Fruit fly (Drosophila melanogaster) whole organism, wandering third instar larva: ENCODE data around the gene spen.

Source experiments
- Abd-B ChIP-seq: fragments of >200 bp; optimal IDR thresholded peaks from 2 replicates; lab custom pipeline; 2017; ENCODE audit warnings: missing biosample characterization, missing genetic modification characterization
- CG32264 ChIP-seq: fragments of 200-800 bp; sonication (Bioruptor generic); optimal IDR thresholded peaks from 2 replicates; lab custom pipeline; 2016; ENCODE audit warnings: missing biosample characterization, missing genetic modification characterization
- CG9705 ChIP-seq: fragments of 200-800 bp; sonication (Bioruptor generic); optimal IDR thresholded peaks from 2 replicates; lab custom pipeline; 2018; ENCODE audit warnings: missing biosample characterization, mild to moderate bottlenecking, missing genetic modification characterization
- CrebA ChIP-seq: fragments of 200-800 bp; sonication (Bioruptor generic); optimal IDR thresholded peaks from 2 replicates; lab custom pipeline; 2016; ENCODE audit warnings: missing biosample characterization, mild to moderate bottlenecking, missing genetic modification characterization, borderline replicate concordance
- Dfd ChIP-seq: fragments of >200 bp; optimal IDR thresholded peaks from 2 replicates; lab custom pipeline; 2017; ENCODE audit warnings: missing biosample characterization, missing genetic modification characterization
- Dif ChIP-seq: fragments of 200-275, 200-300 bp; sonication (Bioruptor generic); optimal IDR thresholded peaks from 2 replicates; lab custom pipeline; 2018; ENCODE audit warnings: missing biosample characterization, missing genetic modification characterization; ENCODE audit not compliant: partially characterized antibody
- GATAd ChIP-seq: sonication (Bioruptor generic); optimal IDR thresholded peaks from 2 replicates; lab custom pipeline; 2016; ENCODE audit warnings: missing biosample characterization, missing genetic modification characterization
- HLH106 ChIP-seq: fragments of 200-800 bp; optimal IDR thresholded peaks from 3 replicates; lab custom pipeline; 2019; ENCODE audit warnings: missing biosample characterization, mild to moderate bottlenecking, missing genetic modification characterization, moderate library complexity
- Hnf4 ChIP-seq: fragments of 200-800 bp; sonication (Bioruptor generic); optimal IDR thresholded peaks from 2 replicates; lab custom pipeline; 2016; ENCODE audit warnings: missing biosample characterization, mild to moderate bottlenecking, missing genetic modification characterization
- Hr78 ChIP-seq: fragments of >200 bp; optimal IDR thresholded peaks from 2 replicates; lab custom pipeline; 2017; ENCODE audit warnings: missing biosample characterization, missing genetic modification characterization
- Hr83 ChIP-seq: fragments of 200-300 bp; sonication (Bioruptor generic); optimal IDR thresholded peaks from 2 replicates; lab custom pipeline; 2016; ENCODE audit warnings: missing biosample characterization, mild to moderate bottlenecking, missing genetic modification characterization, moderate library complexity; ENCODE audit not compliant: poor library complexity, severe bottlenecking
- Jra ChIP-seq: sonication (Bioruptor generic); optimal IDR thresholded peaks from 2 replicates; lab custom pipeline; 2016; ENCODE audit warnings: missing biosample characterization, missing genetic modification characterization
- Mio ChIP-seq: sonication (Bioruptor generic); optimal IDR thresholded peaks from 2 replicates; lab custom pipeline; 2016; ENCODE audit warnings: missing biosample characterization, missing genetic modification characterization
- Myc ChIP-seq: fragments of >200 bp; optimal IDR thresholded peaks from 2 replicates; lab custom pipeline; 2017
- N ChIP-seq: fragments of >200 bp; optimal IDR thresholded peaks from 2 replicates; lab custom pipeline; 2018; ENCODE audit warnings: missing biosample characterization, missing external identifiers, missing genetic modification characterization
- OdsH ChIP-seq: fragments of 200-800 bp; sonication (Bioruptor generic); optimal IDR thresholded peaks from 2 replicates; lab custom pipeline; 2016; ENCODE audit warnings: missing biosample characterization, mild to moderate bottlenecking, missing genetic modification characterization
- Rel ChIP-seq, 2 experiments: fragments of 200-800 bp; sonication (Bioruptor generic) in 1 of 2; optimal IDR thresholded peaks; 2 replicates in 1 of 2; 3 replicates in 1 of 2; lab custom pipeline; 2016 to 2019; ENCODE audit warnings: mild to moderate bottlenecking in 2 of 2, missing biosample characterization in 2 of 2, missing genetic modification characterization in 2 of 2, moderate library complexity in 1 of 2
- Sp1 ChIP-seq: fragments of 200-800 bp; sonication (Bioruptor generic); optimal IDR thresholded peaks from 3 replicates; lab custom pipeline; 2019; ENCODE audit warnings: missing biosample characterization, mild to moderate bottlenecking, missing genetic modification characterization, moderate library complexity
- Vsx2 ChIP-seq: fragments of 200-300, 225-300 bp; sonication (Bioruptor generic); optimal IDR thresholded peaks from 2 replicates; lab custom pipeline; 2018; ENCODE audit warnings: missing biosample characterization, missing genetic modification characterization; ENCODE audit not compliant: partially characterized antibody
- br ChIP-seq: fragments of 200-800 bp; sonication (Bioruptor generic); optimal IDR thresholded peaks from 2 replicates; lab custom pipeline; 2016; ENCODE audit warnings: missing biosample characterization, missing genetic modification characterization
- dl ChIP-seq, 2 experiments: fragments of 175-275, 200-275 bp in 1 of 2; fragments of 200-275 bp in 1 of 2; sonication (Bioruptor generic); optimal IDR thresholded peaks; lab custom pipeline; 2018; ENCODE audit warnings: mild to moderate bottlenecking in 2 of 2, missing biosample characterization in 2 of 2, missing genetic modification characterization in 2 of 2, moderate library complexity in 2 of 2; ENCODE audit not compliant: partially characterized antibody in 2 of 2, insufficient read depth in 1 of 2
- dmrt93B ChIP-seq: fragments of 200-800 bp; sonication (Bioruptor generic); optimal IDR thresholded peaks from 2 replicates; lab custom pipeline; 2018; ENCODE audit warnings: missing biosample characterization, mild to moderate bottlenecking, missing genetic modification characterization
- dsf ChIP-seq: sonication (Bioruptor generic); optimal IDR thresholded peaks from 2 replicates; lab custom pipeline; 2016; ENCODE audit warnings: missing biosample characterization, missing genetic modification characterization, borderline replicate concordance
- ey ChIP-seq: fragments of 200-800 bp; sonication (Bioruptor generic); optimal IDR thresholded peaks from 2 replicates; lab custom pipeline; 2016; ENCODE audit warnings: missing biosample characterization, missing genetic modification characterization
- fru ChIP-seq: fragments of 200-800 bp; sonication (Bioruptor generic); optimal IDR thresholded peaks from 3 replicates; lab custom pipeline; 2016; ENCODE audit warnings: missing biosample characterization, mild to moderate bottlenecking, missing genetic modification characterization
- h ChIP-seq: fragments of 200-800 bp; sonication (Bioruptor generic); optimal IDR thresholded peaks from 3 replicates; lab custom pipeline; 2016; ENCODE audit warnings: missing biosample characterization, mild to moderate bottlenecking, missing genetic modification characterization
- jim ChIP-seq: fragments of 175-275, 200-325 bp; sonication (Bioruptor generic); optimal IDR thresholded peaks from 2 replicates; lab custom pipeline; 2016; ENCODE audit warnings: missing biosample characterization, mild to moderate bottlenecking, missing genetic modification characterization
- lola ChIP-seq: fragments of >200 bp; optimal IDR thresholded peaks from 2 replicates; lab custom pipeline; 2017; ENCODE audit warnings: missing biosample characterization, missing genetic modification characterization
- pan ChIP-seq: fragments of >200 bp; optimal IDR thresholded peaks from 2 replicates; lab custom pipeline; 2017
- psq ChIP-seq: fragments of 200-800 bp; sonication (Bioruptor generic); optimal IDR thresholded peaks from 3 replicates; lab custom pipeline; 2017; ENCODE audit warnings: missing biosample characterization, mild to moderate bottlenecking, missing genetic modification characterization, moderate library complexity
- rgr ChIP-seq: fragments of 200-800 bp; sonication (Bioruptor generic); optimal IDR thresholded peaks from 3 replicates; lab custom pipeline; 2016; ENCODE audit warnings: missing biosample characterization, mild to moderate bottlenecking, missing genetic modification characterization
- sage ChIP-seq: fragments of 200-800 bp; sonication (Bioruptor generic); optimal IDR thresholded peaks from 2 replicates; lab custom pipeline; 2016; ENCODE audit warnings: missing biosample characterization, mild to moderate bottlenecking, missing genetic modification characterization
- sv ChIP-seq: fragments of 200-800 bp; sonication (Bioruptor generic); optimal IDR thresholded peaks from 3 replicates; lab custom pipeline; 2016; ENCODE audit warnings: missing biosample characterization, missing genetic modification characterization
- tai ChIP-seq: sonication (Bioruptor generic); optimal IDR thresholded peaks from 2 replicates; lab custom pipeline; 2016; ENCODE audit warnings: missing biosample characterization, missing genetic modification characterization
- woc ChIP-seq: sonication (Bioruptor generic); optimal IDR thresholded peaks from 2 replicates; lab custom pipeline; 2016; ENCODE audit warnings: missing biosample characterization, mild to moderate bottlenecking, missing genetic modification characterization

The spen gene

DNA sequence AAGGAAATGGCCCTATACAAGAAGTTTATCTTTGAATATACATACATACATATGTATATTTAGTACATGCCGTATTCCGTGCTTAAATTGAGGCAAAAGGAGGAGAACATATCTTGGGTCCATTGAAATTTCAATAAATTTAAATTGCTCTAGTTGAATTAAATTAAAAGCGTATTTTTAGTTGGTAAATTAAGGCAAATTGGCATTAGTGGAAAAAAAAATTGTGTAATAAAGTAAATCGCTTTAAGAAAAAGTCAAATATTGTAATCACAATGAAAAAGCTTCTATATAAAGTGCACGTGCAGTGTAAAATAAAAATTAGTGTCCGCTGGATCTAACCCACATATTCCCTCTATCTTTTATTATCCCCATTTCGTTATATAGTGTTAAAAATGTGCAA is 3.4 kb downstream of the spen start:
- TF ChIP-seq psq (GFP tag; lab: Kevin White, UChicago) (no peak), h (GFP tag; lab: Kevin White, UChicago) (no peak), OdsH (GFP tag; lab: Kevin White, UChicago) (no peak), Mio (GFP tag; lab: Kevin White, UChicago) (no peak), sage (GFP tag; lab: Kevin White, UChicago) (peak; percentile 42), br (GFP tag; lab: Kevin White, UChicago) (no peak), Rel (GFP tag; optimal IDR thresholded peaks at IDR 0.05; lab: Kevin White, UChicago) (no peak), Rel (tag; optimal IDR thresholded peaks at IDR 0.05; lab: Kevin White, UChicago) (no peak)
- TF ChIP-seq, all 38 proteins: peak for 1

DNA sequence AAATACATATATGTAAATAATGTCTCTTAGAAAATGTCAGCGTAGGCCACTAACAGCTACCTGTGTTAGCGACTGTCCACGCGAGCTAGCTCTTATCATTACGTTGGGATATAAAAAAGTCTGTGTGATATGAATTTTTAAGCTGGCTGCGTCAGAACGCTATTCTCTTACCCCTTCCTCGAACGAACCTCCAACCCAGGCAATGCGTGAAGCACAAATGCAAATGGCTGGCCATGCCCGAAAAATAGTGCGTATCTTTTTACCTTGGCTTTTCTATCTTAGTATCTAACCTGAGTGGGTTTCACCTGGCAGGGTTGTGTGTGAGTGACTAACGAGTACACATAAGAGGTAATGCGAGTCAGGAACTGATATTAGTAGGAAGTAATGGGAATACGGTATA is 4.4 kb downstream of the spen start:
- TF ChIP-seq HLH106 (no peak), GATAd (GFP tag; lab: Kevin White, UChicago) (no peak), psq (GFP tag; lab: Kevin White, UChicago) (no peak), N (no peak), Hr78 (no peak), dl (GFP tag; optimal IDR thresholded peaks at IDR 0.05; lab: Kevin White, UChicago; ENCODE audit: insufficient read depth in 1 of 2, partially characterized antibody in 2 of 2) (no peak), Vsx2 (no peak), CG9705 (GFP tag; lab: Kevin White, UChicago) (no peak), ey (GFP tag; lab: Kevin White, UChicago) (no peak), Abd-B (GFP tag; lab: Kevin White, UChicago) (no peak), CrebA (GFP tag; lab: Kevin White, UChicago) (no peak), sage (GFP tag; lab: Kevin White, UChicago) (no peak), Mio (GFP tag; lab: Kevin White, UChicago) (no peak), jim (GFP tag; lab: Kevin White, UChicago) (no peak), br (GFP tag; lab: Kevin White, UChicago) (no peak), Dfd (no peak), CG32264 (GFP tag; lab: Kevin White, UChicago) (no peak)
- TF ChIP-seq, all 38 proteins: peak for 0

DNA sequence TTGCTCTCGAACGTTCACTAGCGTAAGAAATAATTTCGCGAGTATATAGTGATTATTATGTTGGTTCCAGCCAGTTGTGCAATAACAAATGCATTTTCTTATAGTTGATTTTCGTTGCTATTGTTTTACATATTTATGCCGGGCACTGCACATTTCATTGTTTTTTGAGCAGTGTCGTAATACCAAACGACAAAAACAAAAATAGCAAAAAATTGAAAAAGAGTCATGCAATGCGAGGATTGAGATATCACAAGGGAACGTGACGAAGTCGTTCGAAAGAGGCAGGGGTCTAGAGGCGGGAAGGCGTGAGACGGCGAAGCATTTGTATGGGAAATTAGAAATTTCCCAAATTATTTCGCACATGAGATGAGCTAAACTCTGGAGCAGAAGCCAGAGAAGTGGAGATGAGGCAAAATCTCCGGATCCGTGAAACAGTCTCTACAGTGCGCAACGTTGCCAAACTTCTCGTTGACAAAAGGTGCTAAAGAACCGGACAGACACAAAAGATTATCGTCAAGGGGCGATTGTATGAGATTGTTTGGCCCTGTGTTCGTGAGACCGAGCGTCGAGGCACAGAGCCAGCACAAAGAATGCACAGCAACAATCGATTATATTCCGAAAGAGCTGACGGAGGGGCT is 6.5 kb downstream of the spen start:
- no peak for TF ChIP-seq br (GFP tag; lab: Kevin White, UChicago)
- TF ChIP-seq HLH106: peak; percentile 16
- peak; percentile 52 for TF ChIP-seq h (GFP tag; lab: Kevin White, UChicago)
- no peak for TF ChIP-seq Vsx2
- peak; percentile 14 for TF ChIP-seq Dif (GFP tag; lab: Kevin White, UChicago)
- TF ChIP-seq Rel (GFP tag; optimal IDR thresholded peaks at IDR 0.05; lab: Kevin White, UChicago): no peak
- TF ChIP-seq Rel (tag; optimal IDR thresholded peaks at IDR 0.05; lab: Kevin White, UChicago): peak; percentile 32
- peak; percentile 42 for TF ChIP-seq rgr
- TF ChIP-seq Mio (GFP tag; lab: Kevin White, UChicago): peak; percentile 19
- no peak for TF ChIP-seq CG32264 (GFP tag; lab: Kevin White, UChicago)

DNA sequence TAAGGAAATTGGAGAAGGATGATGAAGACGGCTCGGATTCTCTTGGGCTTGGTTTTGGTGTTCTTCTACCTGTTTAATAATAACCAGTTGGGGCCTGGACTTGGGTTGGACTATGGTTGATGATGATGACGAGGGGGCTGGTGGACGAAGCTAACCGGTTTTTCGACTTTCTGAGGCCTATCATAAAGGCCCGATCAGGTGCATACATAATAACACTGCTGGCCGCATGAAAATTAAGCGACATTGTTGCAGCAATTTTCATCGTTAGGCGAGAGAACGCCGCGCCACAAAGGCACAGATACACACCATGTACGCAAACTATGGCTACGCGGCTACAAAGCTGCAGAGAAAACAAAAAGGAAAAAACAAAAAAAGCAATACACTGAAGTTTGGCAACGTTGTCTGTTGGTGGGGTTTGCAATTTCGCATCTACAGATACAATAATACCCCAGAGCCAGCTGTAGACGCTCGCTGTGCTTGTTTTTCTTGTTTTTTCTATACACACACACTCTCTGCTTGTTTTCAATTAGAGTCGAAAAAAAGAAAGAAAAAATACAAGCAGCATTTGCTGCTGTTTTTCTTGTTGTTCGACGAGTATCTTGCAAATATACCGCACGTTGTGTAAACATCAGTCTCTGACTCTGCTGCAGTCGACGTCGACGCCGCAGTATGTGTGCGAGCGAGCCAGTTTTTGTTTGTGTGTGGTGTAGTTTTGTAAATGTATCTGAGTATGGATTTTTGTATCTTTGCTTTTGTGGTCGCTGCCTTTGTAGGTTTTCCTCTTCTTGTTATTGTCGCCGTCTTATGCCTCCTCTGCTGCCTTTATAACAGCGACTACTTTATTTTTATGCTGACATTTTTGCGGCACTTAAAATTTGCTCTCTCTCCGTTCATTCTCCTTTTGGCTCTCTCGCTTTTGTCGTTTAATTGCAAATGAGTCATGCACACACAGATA is 7.6 kb downstream of the spen start:
- TF ChIP-seq dsf (GFP tag; lab: Kevin White, UChicago) (peak; percentile 86), sv (GFP tag; lab: Kevin White, UChicago) (peak; percentile 30), Rel (GFP tag; optimal IDR thresholded peaks at IDR 0.05; lab: Kevin White, UChicago) (peak; percentile 92), Rel (tag; optimal IDR thresholded peaks at IDR 0.05; lab: Kevin White, UChicago) (peak; percentile 82), CrebA (GFP tag; lab: Kevin White, UChicago) (peak; percentile 98), OdsH (GFP tag; lab: Kevin White, UChicago) (peak; percentile 90), Myc (lab: Kevin White, UChicago) (no peak), Jra (GFP tag; lab: Kevin White, UChicago) (peak; percentile 94), Hr78 (no peak), Dfd (no peak), Sp1 (GFP tag; lab: Kevin White, UChicago) (peak; percentile 94), pan (no peak), N (no peak), woc (GFP tag; lab: Kevin White, UChicago) (peak; percentile 80), fru (GFP tag; lab: Kevin White, UChicago) (peak; percentile 88), tai (GFP tag; lab: Kevin White, UChicago) (peak; percentile 93), Hnf4 (GFP tag; lab: Kevin White, UChicago) (peak; percentile 89), dl (GFP tag; optimal IDR thresholded peaks at IDR 0.05; lab: Kevin White, UChicago; ENCODE audit: insufficient read depth in 1 of 2, partially characterized antibody in 2 of 2) (peak; percentile 57 to 60), br (GFP tag; lab: Kevin White, UChicago) (peak; percentile 90), Abd-B (GFP tag; lab: Kevin White, UChicago) (no peak), jim (GFP tag; lab: Kevin White, UChicago) (peak; percentile 93), rgr (peak; percentile 88), Dif (GFP tag; lab: Kevin White, UChicago) (peak; percentile 82), ey (GFP tag; lab: Kevin White, UChicago) (peak; percentile 49), Vsx2 (peak; percentile 76), GATAd (GFP tag; lab: Kevin White, UChicago) (no peak), dmrt93B (GFP tag; lab: Kevin White, UChicago) (peak; percentile 51), Hr83 (GFP tag; lab: Kevin White, UChicago) (peak; percentile 97), CG32264 (GFP tag; lab: Kevin White, UChicago) (peak; percentile 93), lola (GFP tag; lab: Kevin White, UChicago) (no peak), HLH106 (peak; percentile 62), Mio (GFP tag; lab: Kevin White, UChicago) (peak; percentile 40)
